Worm (Caenorhabditis elegans) whole organism, midembryonic: Measurements from ENCODE around the gene R10E8.8.

Experiments used
- T22C8.4 ChIP-seq: fragments of 200-800 bp; sonication (Bioruptor generic); IDR thresholded peaks from 2 replicates; pipeline ENCODE4 v1.3.6; 2022; ENCODE audit warnings: missing genetic modification characterization, missing compliant biosample characterization
- cog-1 ChIP-seq: sonication (generic microtip); optimal IDR thresholded peaks from 2 replicates; lab custom pipeline; 2016; ENCODE audit warnings: missing genetic modification characterization, missing compliant biosample characterization
- flt-1 ChIP-seq: fragments of 200-800 bp; sonication (Bioruptor generic); IDR thresholded peaks from 2 replicates; pipeline ENCODE4 v1.3.6; 2022; ENCODE audit warnings: missing genetic modification characterization, missing compliant biosample characterization
- klf-2 ChIP-seq: fragments of 200-800 bp; sonication (Bioruptor generic); conservative IDR thresholded peaks from 2 replicates; pipeline ENCODE4 v1.3.6; 2022; ENCODE audit warnings: missing genetic modification reagents, missing genetic modification characterization, missing compliant biosample characterization
- tab-1 ChIP-seq: fragments of 200-800 bp; sonication (Bioruptor generic); IDR thresholded peaks from 2 replicates; pipeline ENCODE4 v1.3.6; 2022; ENCODE audit warnings: missing genetic modification characterization, missing compliant biosample characterization
- ztf-23 ChIP-seq: fragments of 200-800 bp; sonication (Bioruptor generic); IDR thresholded peaks from 2 replicates; pipeline ENCODE4 v1.3.6; 2022; ENCODE audit warnings: missing genetic modification reagents, missing genetic modification characterization, missing compliant biosample characterization
- ztf-29 ChIP-seq: fragments of 200-800 bp; sonication (Bioruptor generic); IDR thresholded peaks from 2 replicates; pipeline ENCODE4 v1.3.6; 2022; ENCODE audit warnings: missing genetic modification reagents, missing genetic modification characterization, missing compliant biosample characterization

DNA sequence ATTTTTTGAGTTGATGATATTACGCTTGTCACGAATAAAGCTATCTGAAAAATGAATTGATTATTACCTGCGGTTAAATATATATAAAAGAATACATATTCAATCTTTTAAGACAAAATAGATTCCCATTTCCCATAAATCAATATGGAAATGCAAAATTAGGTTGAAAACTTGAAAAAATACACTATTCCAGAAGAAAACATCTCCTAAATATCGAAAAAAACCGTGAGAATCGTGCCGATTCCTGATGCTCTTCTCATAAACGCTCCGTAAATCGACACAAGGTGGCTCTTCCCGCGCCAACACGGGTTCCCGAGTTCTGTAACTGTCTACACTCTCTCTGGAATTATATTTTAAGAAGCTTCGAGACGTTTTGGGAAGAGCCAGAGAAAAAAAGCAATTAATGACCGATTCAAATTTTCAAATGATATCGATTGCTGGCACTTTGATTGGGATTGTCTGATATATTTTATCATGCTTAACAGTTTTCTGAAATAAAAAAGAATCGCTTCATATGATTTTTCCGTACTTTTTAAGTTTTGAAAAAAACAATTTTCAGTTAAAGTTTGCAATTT, 4.7 kb downstream of the R10E8.8 start, which contains the start of gene R10E8.3:
- TF ChIP-seq ztf-29 (GFP tag; lab: Robert Waterston, UW) (no peak), tab-1 (GFP tag; lab: Robert Waterston, UW) (no peak), T22C8.4 (GFP tag; lab: Robert Waterston, UW) (no peak), klf-2 (GFP tag; lab: Robert Waterston, UW) (no peak), flt-1 (GFP tag; lab: Robert Waterston, UW) (no peak), cog-1 (tag; lab: Kevin White, UChicago) (no peak), ztf-23 (no peak)
